Worm (Caenorhabditis elegans): ENCODE results near the gene nex-1.

nex-1 gene

DNA sequence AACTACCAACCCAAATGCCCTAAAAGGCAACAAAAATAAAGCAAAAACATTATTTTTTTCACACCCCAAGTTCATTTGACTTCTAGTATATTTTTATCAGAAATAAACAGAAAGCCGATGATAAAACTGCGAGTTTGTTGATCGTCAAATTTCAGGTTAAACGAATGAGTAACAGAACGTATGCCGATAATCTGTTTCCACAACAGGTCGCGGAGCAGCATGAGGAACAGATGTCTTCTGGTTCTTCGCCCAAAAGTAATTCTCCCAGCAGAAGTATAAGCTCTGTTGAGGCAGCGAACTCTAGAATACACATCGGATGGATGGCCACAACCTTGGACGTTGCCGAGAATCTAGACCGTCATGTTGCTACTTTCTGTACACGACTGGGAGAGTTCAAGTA lies 5.0 kb downstream of the nex-1 start, which contains the start of gene prmt-5 (continued):
- TF ChIP-seq vab-15 (tag; optimal IDR thresholded peaks at IDR 0.05): no peak
- TF ChIP-seq fos-1 (tag; optimal IDR thresholded peaks at IDR 0.05): peak; percentile 14
- TF ChIP-seq nhr-71 (tag; optimal IDR thresholded peaks at IDR 0.05): peak; percentile 51
- no peak for TF ChIP-seq nhr-12 (tag; optimal IDR thresholded peaks at IDR 0.05)
- no peak for TF ChIP-seq ceh-8 (GFP tag; optimal IDR thresholded peaks at IDR 0.05)
- TF ChIP-seq sup-37 (GFP tag; optimal IDR thresholded peaks at IDR 0.05): peak; percentile 24
- TF ChIP-seq egl-27 (tag; optimal IDR thresholded peaks at IDR 0.05): no peak
- no peak for TF ChIP-seq fkh-10 (GFP tag; optimal IDR thresholded peaks at IDR 0.05)
- peak; percentile 3 for TF ChIP-seq xbp-1 (tag; optimal IDR thresholded peaks at IDR 0.05)
- TF ChIP-seq unc-98 (GFP tag; IDR thresholded peaks at IDR 0.05): no peak
- TF ChIP-seq ama-1 (optimal IDR thresholded peaks at IDR 0.05): peak; percentile 90

- TF ChIP-seq alr-1 (tag; optimal IDR thresholded peaks at IDR 0.05; ENCODE audit: borderline replicate concordance) (no peak), ceh-88 (GFP tag; IDR thresholded peaks at IDR 0.05) (no peak), tbx-2 (tag; optimal IDR thresholded peaks at IDR 0.05) (no peak), zag-1 (tag; optimal IDR thresholded peaks at IDR 0.05) (no peak), pax-3 (tag; optimal IDR thresholded peaks at IDR 0.05) (no peak), sptf-1 (tag; optimal IDR thresholded peaks at IDR 0.05) (no peak), lin-13 (GFP tag; optimal IDR thresholded peaks at IDR 0.05) (no peak), hlh-4 (tag; optimal IDR thresholded peaks at IDR 0.05) (no peak), dpl-1 (GFP tag; optimal IDR thresholded peaks at IDR 0.05) (peak in 1 of 3 experiments; percentile 20), fkh-10 (GFP tag; optimal IDR thresholded peaks at IDR 0.05) (no peak), elt-2 (tag; optimal IDR thresholded peaks at IDR 0.05) (no peak), rnt-1 (tag; optimal IDR thresholded peaks at IDR 0.05) (peak; percentile 15), blmp-1 (tag; optimal IDR thresholded peaks at IDR 0.05) (no peak), isw-1 (GFP tag; IDR thresholded peaks at IDR 0.05) (no peak), nhr-85 (tag) (no peak), unc-30 (tag; optimal IDR thresholded peaks at IDR 0.05) (no peak), fos-1 (tag; optimal IDR thresholded peaks at IDR 0.05) (no peak)
Observed at ce11 chrIII:5233140-5233539, 7.7 kb downstream of the nex-1 start.

DNA sequence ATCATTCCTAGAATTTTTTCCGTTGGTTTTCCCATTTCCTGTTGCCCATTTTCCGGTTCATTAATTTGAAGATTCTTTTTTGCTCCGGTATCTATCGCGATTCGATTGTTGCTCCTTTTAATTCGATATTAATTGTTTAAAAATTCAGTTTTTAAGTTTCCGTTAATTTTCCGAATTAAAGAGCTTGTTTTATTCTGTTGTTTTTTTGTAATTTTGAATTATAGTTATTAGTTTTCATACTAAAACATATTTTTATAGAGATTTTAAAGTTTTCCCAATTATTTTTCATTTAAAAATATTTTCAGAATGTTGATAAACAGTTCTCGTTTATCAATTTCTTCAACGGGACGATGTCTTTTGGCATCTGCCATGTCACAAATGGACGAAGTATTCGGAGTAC lies 8.9 kb downstream of the nex-1 start, which contains the start of gene mrps-26:
mrps-26 (plus strand) TSS at position 301 of the 400 bp plus-strand sequence.
- TF ChIP-seq nhr-237 (tag; optimal IDR thresholded peaks at IDR 0.05) (no peak), pag-3 (tag; optimal IDR thresholded peaks at IDR 0.05; ENCODE audit: borderline replicate concordance, insufficient read depth) (no peak), tbx-2 (tag; optimal IDR thresholded peaks at IDR 0.05) (no peak), C16A3.4 (tag; optimal IDR thresholded peaks at IDR 0.05) (no peak)

ce11 chrIII:5236104-5236503 lies 10.7 kb downstream of the nex-1 start, which contains the start of gene prx-10:
Gene prx-10 (plus strand): TSS chrIII:5236404.
- peak; percentile 33 for TF ChIP-seq nhr-85 (tag)
- no peak for TF ChIP-seq ama-1 (optimal IDR thresholded peaks at IDR 0.05)

ce11 chrIII:5241854-5242253 lies 16.4 kb downstream of the nex-1 start:
- TF ChIP-seq efl-1 (optimal IDR thresholded peaks at IDR 0.05) (no peak), efl-1 (GFP tag; optimal IDR thresholded peaks at IDR 0.05 in 1 of 2) (peak in 1 of 2 experiments; percentile 77), ama-1 (optimal IDR thresholded peaks at IDR 0.05) (no peak), ces-1 (GFP tag; optimal IDR thresholded peaks at IDR 0.05) (no peak), pqm-1 (tag; optimal IDR thresholded peaks at IDR 0.05) (no peak), nhr-12 (tag; optimal IDR thresholded peaks at IDR 0.05) (no peak)

ce11 chrIII:5244539-5244938 lies 19.1 kb downstream of the nex-1 start, which contains the start of gene cnd-1:
Gene cnd-1 (minus strand): TSS chrIII:5244639.
- TF ChIP-seq grh-1 (GFP tag; IDR thresholded peaks at IDR 0.05) (no peak), Y116A8C.19 (tag; optimal IDR thresholded peaks at IDR 0.05; ENCODE audit: borderline replicate concordance) (no peak), lin-15B (tag; optimal IDR thresholded peaks at IDR 0.05) (no peak), egl-27 (tag; optimal IDR thresholded peaks at IDR 0.05) (no peak), elt-2 (tag; optimal IDR thresholded peaks at IDR 0.05) (no peak), C04F5.9 (tag; optimal IDR thresholded peaks at IDR 0.05) (no peak), snpc-4 (tag; optimal IDR thresholded peaks at IDR 0.05) (no peak), alr-1 (tag; optimal IDR thresholded peaks at IDR 0.05; ENCODE audit: borderline replicate concordance) (no peak), nhr-76 (tag; optimal IDR thresholded peaks at IDR 0.05) (no peak), nhr-11 (tag; optimal IDR thresholded peaks at IDR 0.05) (no peak), dsc-1 (tag; optimal IDR thresholded peaks at IDR 0.05) (no peak), nhr-85 (tag) (no peak), elt-3 (tag; optimal IDR thresholded peaks at IDR 0.05) (no peak)

Measured in whole organism, L1 larva.